Fruit fly (Drosophila melanogaster) whole organism, pupa: ENCODE data around the gene CG12009.
A peak's percentile ranks its signal among the peaks of the same experiment; 100 is the strongest.

Source experiments
- CG10348 ChIP-seq: fragments of 200-800 bp; sonication (Bioruptor generic); IDR thresholded peaks from 2 replicates; pipeline ENCODE4 v1.3.6; 2022; ENCODE audit warnings: missing biosample characterization, missing genetic modification characterization
- CG12605 ChIP-seq: fragments of 200-800 bp; sonication (Bioruptor generic); IDR thresholded peaks from 2 replicates; pipeline ENCODE4 v1.3.6; 2022; ENCODE audit warnings: missing biosample characterization, missing genetic modification characterization
- CG13204 ChIP-seq: fragments of 200-800 bp; sonication (Bioruptor generic); optimal IDR thresholded peaks from 2 replicates; lab custom pipeline; 2018; ENCODE audit warnings: missing biosample characterization, mild to moderate bottlenecking, missing genetic modification characterization, moderate library complexity
- CG14655 ChIP-seq: fragments of 200-800 bp; sonication (Bioruptor generic); optimal IDR thresholded peaks from 3 replicates; lab custom pipeline; 2017; ENCODE audit warnings: mild to moderate bottlenecking, missing biosample characterization, missing genetic modification reagents, missing genetic modification characterization
- CG15710 ChIP-seq: fragments of 200-800 bp; sonication (Bioruptor generic); optimal IDR thresholded peaks from 2 replicates; lab custom pipeline; 2018; ENCODE audit warnings: missing biosample characterization, mild to moderate bottlenecking, missing genetic modification characterization, moderate library complexity
- CG17806 ChIP-seq: fragments of 200-800 bp; sonication (Bioruptor generic); optimal IDR thresholded peaks from 2 replicates; lab custom pipeline; 2018; ENCODE audit warnings: missing biosample characterization, mild to moderate bottlenecking, missing genetic modification characterization, moderate library complexity
- CG32121 ChIP-seq: fragments of 200-800 bp; sonication (Bioruptor generic); IDR thresholded peaks from 2 replicates; pipeline ENCODE4 v1.3.6; 2022; ENCODE audit warnings: missing biosample characterization, missing genetic modification characterization
- CG34367 ChIP-seq: fragments of 200-800 bp; sonication (Bioruptor generic); optimal IDR thresholded peaks from 2 replicates; lab custom pipeline; 2018; ENCODE audit warnings: missing biosample characterization, mild to moderate bottlenecking, missing genetic modification characterization
- CG4496 ChIP-seq: fragments of 200-800 bp; sonication (Bioruptor generic); IDR thresholded peaks from 3 replicates; pipeline ENCODE4 v1.3.6; 2022; ENCODE audit warnings: missing biosample characterization, missing genetic modification characterization
- CG8159 ChIP-seq: fragments of 200-800 bp; sonication (Bioruptor generic); optimal IDR thresholded peaks from 3 replicates; lab custom pipeline; 2018; ENCODE audit warnings: missing biosample characterization, mild to moderate bottlenecking, missing genetic modification characterization, moderate library complexity
- CG8301 ChIP-seq: fragments of 200-800 bp; sonication (Bioruptor generic); optimal IDR thresholded peaks from 2 replicates; lab custom pipeline; 2018; ENCODE audit warnings: missing biosample characterization, mild to moderate bottlenecking, missing genetic modification characterization
- CG9948 ChIP-seq: fragments of 200-800 bp; sonication (Bioruptor generic); optimal IDR thresholded peaks from 2 replicates; lab custom pipeline; 2018; ENCODE audit warnings: missing biosample characterization, mild to moderate bottlenecking, missing genetic modification characterization, moderate library complexity
- D1 ChIP-seq: fragments of 200-800 bp; sonication (Bioruptor generic); optimal IDR thresholded peaks from 2 replicates; lab custom pipeline; 2018; ENCODE audit warnings: missing biosample characterization, mild to moderate bottlenecking, missing genetic modification characterization, moderate library complexity
- EcR ChIP-seq: fragments of 200-800 bp; sonication (Bioruptor generic); optimal IDR thresholded peaks from 3 replicates; lab custom pipeline; 2019; ENCODE audit warnings: missing biosample characterization, missing genetic modification characterization, mild to moderate bottlenecking, moderate library complexity, missing genetic modification reagents
- Ets98B ChIP-seq: fragments of 200-800 bp; sonication (Bioruptor generic); IDR thresholded peaks from 2 replicates; pipeline ENCODE4 v1.3.6; 2022; ENCODE audit warnings: missing biosample characterization, missing genetic modification characterization
- Pif1A ChIP-seq: fragments of 200-800 bp; sonication (Bioruptor generic); optimal IDR thresholded peaks from 3 replicates; lab custom pipeline; 2016; ENCODE audit warnings: missing biosample characterization, missing genetic modification characterization
- Pif1B ChIP-seq: fragments of 200-800 bp; sonication (Bioruptor generic); optimal IDR thresholded peaks from 3 replicates; lab custom pipeline; 2016; ENCODE audit warnings: missing biosample characterization, missing genetic modification characterization
- Snoo ChIP-seq: fragments of 200-800 bp; sonication (Bioruptor generic); optimal IDR thresholded peaks from 3 replicates; lab custom pipeline; 2017; ENCODE audit warnings: missing biosample characterization, mild to moderate bottlenecking, missing genetic modification characterization, inconsistent platforms
- fd96Ca ChIP-seq: fragments of 200-800 bp; sonication (Bioruptor generic); IDR thresholded peaks from 3 replicates; pipeline ENCODE4 v1.3.6; 2022; ENCODE audit warnings: missing biosample characterization, missing genetic modification characterization
- gl ChIP-seq: fragments of 200-800 bp; sonication (Bioruptor generic); optimal IDR thresholded peaks from 2 replicates; lab custom pipeline; 2018; ENCODE audit warnings: missing biosample characterization, mild to moderate bottlenecking, missing genetic modification characterization
- rn ChIP-seq: fragments of 200-800 bp; sonication (Bioruptor generic); IDR thresholded peaks from 2 replicates; pipeline ENCODE4 v1.3.6; 2022; ENCODE audit warnings: missing biosample characterization, missing genetic modification characterization

The CG12009 gene

DNA sequence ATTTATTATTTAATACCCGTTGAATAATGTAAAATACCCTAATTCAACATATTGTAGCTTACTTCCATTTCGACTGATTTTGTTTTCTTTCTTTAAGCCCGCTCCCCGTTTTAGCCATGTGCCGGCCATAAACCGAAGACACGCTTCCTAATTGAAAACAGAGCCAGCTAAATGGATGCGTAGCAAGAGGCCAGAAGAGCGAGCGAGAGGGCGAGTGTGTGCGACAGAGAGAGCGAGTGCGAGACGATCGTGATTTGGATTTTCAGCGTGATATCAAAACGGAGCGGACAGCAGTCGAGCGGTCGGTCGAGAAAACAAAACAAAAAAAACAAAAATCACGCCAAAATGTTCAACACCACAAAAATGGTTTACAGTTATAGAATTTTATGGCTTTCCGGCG lies 25.0 kb upstream of the CG12009 start:
- TF ChIP-seq CG17806 (tag; lab: Kevin White, UChicago), result no peak
- TF ChIP-seq CG13204 (GFP tag; lab: Kevin White, UChicago), result no peak
- no peak for TF ChIP-seq CG10348 (GFP tag; lab: Robert Waterston, UW)
- no peak for TF ChIP-seq CG4496
- TF ChIP-seq CG14655 (GFP tag; lab: Kevin White, UChicago), result no peak
- no peak for TF ChIP-seq gl (tag; lab: Kevin White, UChicago)
- TF ChIP-seq CG32121, result no peak
- TF ChIP-seq rn (GFP tag; lab: Robert Waterston, UW), result no peak
- TF ChIP-seq D1 (tag; lab: Kevin White, UChicago), result no peak
- TF ChIP-seq CG15710 (tag; lab: Kevin White, UChicago), result no peak

DNA sequence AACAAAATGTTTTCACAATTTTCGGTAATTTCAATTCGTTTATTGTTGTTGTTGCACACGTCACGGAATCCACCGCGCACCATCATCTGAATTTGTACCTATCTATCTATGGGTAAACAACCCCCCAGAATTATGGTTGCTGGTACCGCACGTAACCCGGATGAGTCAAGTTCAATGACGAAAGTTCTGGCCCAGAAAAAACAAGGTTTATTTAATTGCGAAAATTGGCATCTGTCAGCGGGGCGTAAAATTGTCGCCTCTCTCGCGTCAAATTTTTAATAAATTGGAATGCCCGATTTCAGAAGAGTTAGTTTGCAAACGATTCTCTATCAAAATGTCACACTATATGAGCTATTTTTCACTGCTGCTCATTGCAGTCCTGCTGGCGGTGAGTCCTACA lies 23.1 kb upstream of the CG12009 start, which contains the start of gene CG34265:
Gene CG34265 (plus strand): TSS at position 301 of the 400 bp plus-strand sequence.
- no peak for TF ChIP-seq CG8301 (tag; lab: Kevin White, UChicago)
- TF ChIP-seq fd96Ca, result no peak
- TF ChIP-seq CG14655 (GFP tag; lab: Kevin White, UChicago), result no peak
- TF ChIP-seq CG32121, result no peak
- no peak for TF ChIP-seq CG15710 (tag; lab: Kevin White, UChicago)
- no peak for TF ChIP-seq CG4496
- no peak for TF ChIP-seq Snoo
- no peak for TF ChIP-seq Pif1A (GFP tag; lab: Kevin White, UChicago)
- TF ChIP-seq CG17806 (tag; lab: Kevin White, UChicago), result no peak
- TF ChIP-seq CG9948 (tag; lab: Kevin White, UChicago), result no peak
- TF ChIP-seq Pif1B (GFP tag; lab: Kevin White, UChicago), result no peak

DNA sequence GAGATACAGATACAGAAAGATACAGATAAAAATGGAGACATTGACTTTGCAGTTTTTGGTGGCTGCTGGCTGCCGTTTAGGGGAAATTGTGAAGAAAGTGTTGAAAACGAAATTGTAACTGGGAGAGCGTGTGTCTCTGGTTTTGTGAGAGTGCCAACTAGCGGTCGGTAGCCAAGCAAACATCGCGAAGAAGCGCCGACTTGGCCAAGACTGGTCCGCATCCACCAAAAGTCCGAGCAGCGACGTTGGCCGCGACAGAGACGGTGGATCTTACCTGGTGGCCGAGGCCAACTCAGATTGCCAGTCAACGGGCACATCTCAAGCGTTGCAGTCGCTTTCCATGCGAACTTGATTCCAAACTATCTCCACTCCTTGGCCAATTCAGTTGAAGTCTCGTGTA lies 20.5 kb upstream of the CG12009 start, which contains the start of gene CG14960:
Gene CG14960 (plus strand): TSS at position 301 of the 400 bp plus-strand sequence.
- TF ChIP-seq CG4496 (0 out of 3 replicates have a peak, but pooled peaks have one; percentile 22), CG13204 (GFP tag; lab: Kevin White, UChicago) (no peak), CG10348 (GFP tag; lab: Robert Waterston, UW) (no peak), D1 (tag; lab: Kevin White, UChicago) (no peak), CG9948 (tag; lab: Kevin White, UChicago) (no peak), CG17806 (tag; lab: Kevin White, UChicago) (no peak), CG15710 (tag; lab: Kevin White, UChicago) (no peak), CG14655 (GFP tag; lab: Kevin White, UChicago) (no peak)

DNA sequence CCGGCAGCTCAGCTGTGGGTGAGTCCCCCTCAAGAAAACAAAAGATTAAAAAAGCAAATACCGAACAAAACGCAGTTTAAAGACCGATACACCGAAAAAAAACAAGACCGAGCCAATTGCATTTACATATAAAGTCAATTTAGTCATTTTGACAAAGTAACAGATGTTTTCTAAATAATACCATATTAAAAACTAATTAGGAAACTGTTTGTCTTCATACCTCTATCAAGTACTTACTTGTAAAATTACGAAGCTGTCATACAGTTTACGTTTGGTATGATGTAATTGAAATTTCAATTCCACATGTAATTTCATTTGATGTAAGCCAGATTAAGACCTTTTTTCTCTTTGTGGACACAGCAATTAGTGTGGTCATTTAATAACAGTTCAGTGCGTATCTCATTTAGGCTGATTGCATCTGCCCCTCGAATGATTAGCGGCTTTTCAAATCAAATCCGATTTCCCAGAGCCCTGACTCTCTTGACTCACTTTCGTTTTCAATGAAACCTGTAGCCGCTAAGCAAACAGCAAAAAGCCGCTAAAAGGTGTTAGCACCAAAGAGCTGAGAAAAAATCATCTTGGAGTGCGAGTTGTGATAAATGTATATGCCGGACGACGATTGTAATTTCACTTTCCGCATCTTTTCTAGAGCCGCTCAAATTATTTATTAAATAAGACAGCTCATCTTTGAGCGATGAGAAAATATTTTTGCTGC lies 16.6 kb upstream of the CG12009 start:
- TF ChIP-seq Pif1A (GFP tag; lab: Kevin White, UChicago) (no peak), CG9948 (tag; lab: Kevin White, UChicago) (peak; percentile 7), CG8159 (tag; lab: Kevin White, UChicago) (peak; percentile 34), CG10348 (GFP tag; lab: Robert Waterston, UW) (no peak), gl (tag; lab: Kevin White, UChicago) (no peak), CG17806 (tag; lab: Kevin White, UChicago) (peak; percentile 4), CG34367 (tag; lab: Kevin White, UChicago) (no peak), CG8301 (tag; lab: Kevin White, UChicago) (no peak), CG14655 (GFP tag; lab: Kevin White, UChicago) (peak; percentile 8)
- TF ChIP-seq, all 21 proteins: peak for 4

DNA sequence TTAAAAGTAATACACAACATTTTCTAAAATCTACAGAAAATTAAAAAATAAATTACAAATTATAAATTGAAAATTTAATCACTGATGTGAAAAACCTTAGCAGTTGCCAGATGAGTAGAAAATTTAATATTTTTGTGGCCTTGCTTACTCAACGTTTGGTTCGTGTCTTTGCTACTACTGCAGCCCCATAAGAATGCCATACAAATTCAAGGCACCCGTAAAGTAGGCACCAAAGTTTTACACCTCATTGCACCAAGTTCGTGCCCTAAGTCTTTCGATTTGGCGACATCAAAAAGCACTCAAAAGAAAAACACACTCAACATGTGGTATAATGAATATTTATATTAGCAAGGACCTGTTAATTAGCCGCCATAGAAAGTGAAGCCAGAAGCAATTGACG lies 14.3 kb upstream of the CG12009 start:
- TF ChIP-seq EcR (GFP tag; lab: Kevin White, UChicago) (peak; percentile 10), CG14655 (GFP tag; lab: Kevin White, UChicago) (no peak), D1 (tag; lab: Kevin White, UChicago) (peak; percentile 53), CG12605 (GFP tag; lab: Robert Waterston, UW) (no peak), CG9948 (tag; lab: Kevin White, UChicago) (no peak)

DNA sequence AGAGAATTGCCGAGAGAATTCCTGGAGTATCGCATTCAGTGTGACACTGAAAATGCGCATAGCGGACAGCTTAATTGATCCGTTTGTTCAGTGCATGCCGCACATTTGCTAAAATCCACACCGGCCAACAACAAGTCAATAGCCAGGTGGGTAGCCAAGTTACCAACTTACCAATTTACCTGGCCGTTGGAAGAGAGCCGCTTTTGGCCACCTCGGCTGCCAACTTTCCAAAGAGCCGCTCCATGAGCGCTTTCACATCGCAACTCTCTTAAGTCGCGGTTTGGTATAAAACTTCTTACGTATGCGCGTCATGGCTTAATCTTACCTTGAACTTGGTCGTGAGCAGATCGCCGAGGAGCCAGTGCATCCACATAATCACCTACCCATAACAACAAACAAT lies 11.3 kb upstream of the CG12009 start, which contains the start of gene CG12017:
Gene CG12017 (plus strand): TSS at position 310 of the 400 bp plus-strand sequence.
- TF ChIP-seq Ets98B (GFP tag; lab: Robert Waterston, UW) (no peak), CG10348 (GFP tag; lab: Robert Waterston, UW) (no peak), Snoo (no peak)

DNA sequence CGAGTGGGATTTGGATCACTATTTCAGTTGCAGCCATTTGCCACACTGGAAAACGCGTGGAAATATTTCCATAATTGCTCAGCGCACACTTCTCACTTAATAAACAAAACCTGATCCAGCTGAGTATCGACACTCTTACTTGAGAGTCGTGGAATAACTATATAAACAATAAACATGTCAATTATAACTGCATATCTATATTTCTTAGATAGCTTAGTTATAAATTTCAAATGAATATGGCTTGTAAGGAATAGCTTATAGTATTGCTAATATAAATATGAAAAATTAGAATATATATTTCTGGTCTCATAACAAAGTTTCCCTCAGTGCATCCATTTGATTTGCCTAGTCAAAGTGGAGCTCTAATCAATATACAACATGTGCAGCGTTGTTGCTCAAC lies 8.0 kb upstream of the CG12009 start:
- TF ChIP-seq CG8301 (tag; lab: Kevin White, UChicago) (peak; percentile 15), CG12605 (GFP tag; lab: Robert Waterston, UW) (no peak)
